Worm (Caenorhabditis elegans) whole organism, L2 larva: ENCODE data around the gene hex-3.

Experiments
- C34F6.9 ChIP-seq: fragments of 150-350 bp; optimal IDR thresholded peaks from 2 replicates; lab custom pipeline; 2014; ENCODE audit warnings: missing biosample characterization, missing genetic modification characterization
- F13H6.1 ChIP-seq: sonication (generic microtip); optimal IDR thresholded peaks from 2 replicates; lab custom pipeline; 2016; ENCODE audit warnings: missing genetic modification characterization, missing compliant biosample characterization
- Y55F3AM.14 ChIP-seq: fragments of 200-800 bp; sonication (Bioruptor generic); optimal IDR thresholded peaks from 2 replicates; lab custom pipeline; 2018; ENCODE audit warnings: mild to moderate bottlenecking, missing genetic modification characterization, missing compliant biosample characterization
- ZK546.5 ChIP-seq: sonication (generic microtip); optimal IDR thresholded peaks from 2 replicates; lab custom pipeline; 2017; ENCODE audit warnings: missing biosample characterization, missing genetic modification characterization
- alr-1 ChIP-seq: fragments of 150-350 bp; optimal IDR thresholded peaks from 2 replicates; lab custom pipeline; 2014; ENCODE audit warnings: missing biosample characterization, missing genetic modification characterization
- aly-2 ChIP-seq: fragments of 150-350 bp; optimal IDR thresholded peaks from 2 replicates; lab custom pipeline; 2014; ENCODE audit warnings: missing biosample characterization, missing genetic modification characterization
- ama-1 ChIP-seq: fragments of 150-350 bp; optimal IDR thresholded peaks from 2 replicates; lab custom pipeline; 2018; ENCODE audit warnings: inconsistent platforms
- blmp-1 ChIP-seq: sonication (generic microtip); optimal IDR thresholded peaks from 2 replicates; lab custom pipeline; 2017; ENCODE audit warnings: missing genetic modification characterization, mild to moderate bottlenecking, missing compliant biosample characterization, antibody characterized with exemption, moderate library complexity; ENCODE audit not compliant: insufficient read depth
- ceh-16 ChIP-seq: fragments of 150-350 bp; optimal IDR thresholded peaks from 2 replicates; lab custom pipeline; 2014; ENCODE audit warnings: missing biosample characterization, missing genetic modification characterization
- ceh-82 ChIP-seq: fragments of 150-350 bp; optimal IDR thresholded peaks from 2 replicates; lab custom pipeline; 2014; ENCODE audit warnings: missing biosample characterization, missing genetic modification characterization
- crh-2 ChIP-seq: sonication (generic microtip); optimal IDR thresholded peaks from 2 replicates; lab custom pipeline; 2017; ENCODE audit warnings: missing biosample characterization, missing genetic modification characterization
- dmd-4 ChIP-seq: sonication (generic microtip); optimal IDR thresholded peaks from 2 replicates; lab custom pipeline; 2017; ENCODE audit warnings: missing biosample characterization, missing genetic modification characterization
- egl-27 ChIP-seq: sonication (generic microtip); optimal IDR thresholded peaks from 3 replicates; lab custom pipeline; 2017; ENCODE audit warnings: missing biosample characterization, missing genetic modification reagents, missing genetic modification characterization
- elt-3 ChIP-seq: sonication (generic microtip); optimal IDR thresholded peaks from 2 replicates; lab custom pipeline; 2017; ENCODE audit warnings: missing biosample characterization, missing genetic modification characterization
- fos-1 ChIP-seq: fragments of 150-350 bp; optimal IDR thresholded peaks from 2 replicates; lab custom pipeline; 2014; ENCODE audit warnings: missing biosample characterization, missing genetic modification characterization
- gmeb-1 ChIP-seq: fragments of 150-350 bp; optimal IDR thresholded peaks from 2 replicates; lab custom pipeline; 2014; ENCODE audit warnings: missing biosample characterization, missing genetic modification characterization
- lin-11 ChIP-seq: fragments of 150-350 bp; sonication (generic microtip); optimal IDR thresholded peaks from 2 replicates; lab custom pipeline; 2014; ENCODE audit warnings: missing biosample characterization, missing genetic modification characterization, inconsistent platforms, mixed read lengths
- lin-13 ChIP-seq: fragments of 150-350 bp; optimal IDR thresholded peaks from 2 replicates; lab custom pipeline; 2014; ENCODE audit warnings: missing biosample characterization, missing genetic modification reagents, missing genetic modification characterization
- lsy-2 ChIP-seq, 2 experiments: fragments of 150-350 bp in 1 of 2; sonication (generic microtip) in 1 of 2; optimal IDR thresholded peaks; 2 replicates each; lab custom pipeline; 2014 to 2017; ENCODE audit warnings: missing biosample characterization in 2 of 2, missing genetic modification characterization in 2 of 2
- mab-5 ChIP-seq: fragments of 150-350 bp; optimal IDR thresholded peaks from 2 replicates; lab custom pipeline; 2014; ENCODE audit warnings: missing biosample characterization, missing genetic modification characterization
- mdl-1 ChIP-seq, 2 experiments: fragments of 150-350 bp in 1 of 2; sonication (generic microtip) in 1 of 2; optimal IDR thresholded peaks; 2 replicates each; lab custom pipeline; 2017; ENCODE audit warnings: missing biosample characterization in 2 of 2, missing genetic modification characterization in 2 of 2
- nhr-10 ChIP-seq: sonication (generic microtip); optimal IDR thresholded peaks from 2 replicates; lab custom pipeline; 2017; ENCODE audit warnings: missing biosample characterization, missing genetic modification characterization
- nhr-11 ChIP-seq: fragments of 150-350 bp; optimal IDR thresholded peaks from 2 replicates; lab custom pipeline; 2014; ENCODE audit warnings: missing biosample characterization, missing genetic modification characterization
- nhr-129 ChIP-seq: fragments of 150-350 bp; optimal IDR thresholded peaks from 2 replicates; lab custom pipeline; 2014; ENCODE audit warnings: missing biosample characterization, missing genetic modification characterization
- nhr-21 ChIP-seq: fragments of 150-350 bp; optimal IDR thresholded peaks from 2 replicates; lab custom pipeline; 2014; ENCODE audit warnings: missing biosample characterization, missing genetic modification characterization
- nhr-23 ChIP-seq: fragments of 150-350 bp; optimal IDR thresholded peaks from 2 replicates; lab custom pipeline; 2014; ENCODE audit warnings: missing biosample characterization, missing genetic modification reagents, missing genetic modification characterization
- nhr-237 ChIP-seq: fragments of 150-350 bp; optimal IDR thresholded peaks from 2 replicates; lab custom pipeline; 2014; ENCODE audit warnings: missing biosample characterization, missing genetic modification characterization
- nhr-25 ChIP-seq: fragments of 150-350 bp; sonication (generic microtip); optimal IDR thresholded peaks from 3 replicates; lab custom pipeline; 2014; ENCODE audit warnings: missing biosample characterization, missing genetic modification characterization
- nhr-6 ChIP-seq: fragments of 150-350 bp; optimal IDR thresholded peaks from 2 replicates; lab custom pipeline; 2014; ENCODE audit warnings: missing biosample characterization, missing genetic modification characterization
- nhr-77 ChIP-seq: fragments of 150-350 bp; optimal IDR thresholded peaks from 2 replicates; lab custom pipeline; 2014; ENCODE audit warnings: missing biosample characterization, missing genetic modification characterization
- peb-1 ChIP-seq: fragments of 150-350 bp; optimal IDR thresholded peaks from 2 replicates; lab custom pipeline; 2014; ENCODE audit warnings: missing biosample characterization, missing genetic modification characterization
- sem-4 ChIP-seq: fragments of 150-350 bp; optimal IDR thresholded peaks from 2 replicates; lab custom pipeline; 2014; ENCODE audit warnings: missing biosample characterization, missing genetic modification reagents, missing genetic modification characterization
- sma-3 ChIP-seq: sonication (generic microtip); optimal IDR thresholded peaks from 2 replicates; lab custom pipeline; 2016; ENCODE audit warnings: missing genetic modification reagents, missing genetic modification characterization, missing compliant biosample characterization
- sma-9 ChIP-seq, 2 experiments: fragments of 150-350 bp in 1 of 2; sonication (generic microtip) in 1 of 2; optimal IDR thresholded peaks; 2 replicates each; lab custom pipeline; 2014 to 2016; ENCODE audit warnings: missing genetic modification characterization in 2 of 2, mild to moderate bottlenecking in 1 of 2, missing biosample characterization in 1 of 2, missing compliant biosample characterization in 1 of 2, missing genetic modification reagents in 1 of 2, moderate library complexity in 1 of 2
- unc-39 ChIP-seq: fragments of 150-350 bp; optimal IDR thresholded peaks from 2 replicates; lab custom pipeline; 2014; ENCODE audit warnings: missing biosample characterization, missing genetic modification characterization
- unc-55 ChIP-seq: fragments of 150-350 bp; sonication (generic microtip); optimal IDR thresholded peaks from 3 replicates; lab custom pipeline; 2014; ENCODE audit warnings: missing biosample characterization, missing genetic modification reagents, missing genetic modification characterization
- ztf-1 ChIP-seq: fragments of 200-800 bp; sonication (Bioruptor generic); conservative IDR thresholded peaks from 2 replicates; pipeline ENCODE4 v1.3.6; 2022; ENCODE audit warnings: missing genetic modification characterization, missing compliant biosample characterization
- ztf-11 ChIP-seq: sonication (generic microtip); optimal IDR thresholded peaks from 2 replicates; lab custom pipeline; 2017; ENCODE audit warnings: missing biosample characterization, missing genetic modification characterization
- ztf-4 ChIP-seq: fragments of 150-350 bp; optimal IDR thresholded peaks from 2 replicates; lab custom pipeline; 2014; ENCODE audit warnings: missing biosample characterization, missing genetic modification characterization

The hex-3 gene

DNA sequence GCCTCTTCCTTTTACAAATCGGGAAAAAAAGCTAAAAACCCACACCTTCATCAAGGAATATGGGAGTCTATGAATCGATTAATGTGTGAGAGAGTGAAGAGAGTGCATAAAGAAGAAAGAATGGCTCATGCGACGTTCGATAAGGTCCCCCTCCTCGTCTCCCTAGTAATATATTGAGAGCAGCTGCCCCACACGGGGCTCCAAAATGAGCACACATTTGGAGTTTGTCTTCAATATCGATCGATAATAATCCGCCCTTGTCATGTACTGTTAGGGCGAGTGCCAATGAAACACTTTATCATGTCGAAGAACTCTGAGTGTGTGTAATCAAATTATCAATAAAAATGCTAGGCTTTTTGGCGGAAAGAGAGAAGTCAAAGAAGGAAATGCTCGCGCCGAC is 29.8 kb upstream of the hex-3 start:
- TF ChIP-seq nhr-129 (tag; lab: Kevin White, UChicago) (no peak), fos-1 (tag; lab: Kevin White, UChicago) (peak; percentile 45)
- TF ChIP-seq, all 48 proteins: peak for 1

DNA sequence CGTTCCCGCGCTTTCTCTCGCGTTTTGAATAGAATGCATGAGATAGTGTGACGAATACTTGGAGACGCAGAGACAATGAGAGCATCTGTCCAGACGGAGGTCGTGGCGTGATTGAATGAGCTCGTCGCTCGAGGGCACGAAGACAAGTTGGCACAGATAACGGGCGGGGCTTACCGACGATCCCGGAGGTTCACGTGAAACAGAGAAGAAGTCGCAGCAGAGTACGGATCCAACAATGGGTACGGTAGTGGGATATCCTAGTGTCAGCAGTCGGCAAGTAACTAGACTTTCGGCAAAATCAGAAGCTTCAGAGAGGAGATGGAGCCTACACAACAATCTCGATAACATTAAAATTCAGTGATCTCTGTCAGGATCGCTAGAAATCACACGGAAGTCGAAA is 29.2 kb upstream of the hex-3 start:
- TF ChIP-seq lsy-2 (tag; optimal IDR thresholded peaks at IDR 0.05; lab: Kevin White, UChicago), result peak in 1 of 2 experiments; percentile 57
- no peak for TF ChIP-seq peb-1 (tag; lab: Kevin White, UChicago)
- TF ChIP-seq mab-5 (tag; lab: Kevin White, UChicago), result no peak
- no peak for TF ChIP-seq unc-39 (tag; lab: Kevin White, UChicago)
- TF ChIP-seq elt-3, result no peak
- no peak for TF ChIP-seq aly-2 (tag; lab: Kevin White, UChicago)
- TF ChIP-seq ztf-4 (tag; lab: Kevin White, UChicago), result no peak
- no peak for TF ChIP-seq alr-1
- no peak for TF ChIP-seq ztf-11 (tag; lab: Kevin White, UChicago)
- TF ChIP-seq nhr-237 (tag; lab: Kevin White, UChicago), result no peak
- TF ChIP-seq nhr-23 (tag; lab: Kevin White, UChicago), result no peak
- no peak for TF ChIP-seq Y55F3AM.14 (GFP tag; lab: Kevin White, UChicago)
- no peak for TF ChIP-seq dmd-4 (tag; lab: Kevin White, UChicago)
- TF ChIP-seq lin-11 (tag; lab: Kevin White, UChicago), result no peak
- TF ChIP-seq crh-2 (tag; lab: Kevin White, UChicago), result no peak
- no peak for TF ChIP-seq nhr-10 (tag; lab: Kevin White, UChicago)
- no peak for TF ChIP-seq ztf-1
- no peak for TF ChIP-seq gmeb-1 (tag; lab: Kevin White, UChicago)
- no peak for TF ChIP-seq unc-55 (GFP tag; lab: Kevin White, UChicago)
- TF ChIP-seq egl-27, result no peak
- no peak for TF ChIP-seq ceh-16 (tag; lab: Kevin White, UChicago)
- peak; percentile 20 for TF ChIP-seq C34F6.9 (tag; lab: Kevin White, UChicago)
- TF ChIP-seq nhr-25 (tag; lab: Kevin White, UChicago), result no peak
- TF ChIP-seq mdl-1 (tag; optimal IDR thresholded peaks at IDR 0.05; lab: Kevin White, UChicago), result no peak
- peak; percentile 60 for TF ChIP-seq nhr-129 (tag; lab: Kevin White, UChicago)
- TF ChIP-seq sma-9 (GFP tag; optimal IDR thresholded peaks at IDR 0.05; lab: Kevin White, UChicago), result peak; percentile 58
- no peak for TF ChIP-seq sma-9 (tag; optimal IDR thresholded peaks at IDR 0.05; lab: Kevin White, UChicago)
- TF ChIP-seq F13H6.1 (tag; lab: Kevin White, UChicago), result peak; percentile 79
- no peak for TF ChIP-seq nhr-6 (tag; lab: Kevin White, UChicago)

DNA sequence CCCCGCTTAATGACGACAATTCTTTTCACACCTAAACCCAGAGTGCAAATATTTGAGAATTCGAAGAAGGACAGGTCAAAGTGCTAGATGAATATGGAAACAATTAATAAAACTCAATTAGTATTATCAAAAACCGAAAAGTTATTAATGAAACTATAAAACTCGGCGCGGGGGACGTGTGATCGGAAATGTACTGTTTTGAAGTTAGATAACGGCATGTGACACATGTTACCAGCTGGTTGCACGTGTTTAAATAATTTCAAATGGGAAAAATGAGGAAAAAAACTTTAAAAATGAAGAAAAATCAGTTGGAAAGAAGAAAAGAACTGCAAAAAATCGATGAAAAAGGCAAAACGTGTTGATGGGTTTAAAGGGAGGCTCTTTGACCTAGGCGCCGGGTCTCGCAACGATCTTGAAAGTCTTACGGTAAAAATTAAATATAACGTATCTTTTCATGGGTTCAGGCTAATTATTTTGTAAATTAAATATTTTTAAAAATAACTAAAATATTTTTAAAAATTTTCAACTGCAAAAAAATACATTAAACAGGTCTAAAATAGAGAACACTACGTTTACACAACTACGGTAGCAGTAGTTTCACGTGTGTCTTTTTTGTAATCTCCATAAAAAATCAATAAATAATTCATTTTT is 28.3 kb upstream of the hex-3 start:
- TF ChIP-seq nhr-23 (tag; lab: Kevin White, UChicago) (no peak), ama-1 (lab: Kevin White, UChicago) (no peak), sem-4 (no peak), sma-9 (GFP tag; optimal IDR thresholded peaks at IDR 0.05; lab: Kevin White, UChicago) (peak; percentile 13), sma-9 (tag; optimal IDR thresholded peaks at IDR 0.05; lab: Kevin White, UChicago) (no peak), nhr-11 (no peak), lsy-2 (tag; optimal IDR thresholded peaks at IDR 0.05; lab: Kevin White, UChicago) (no peak), alr-1 (no peak), crh-2 (tag; lab: Kevin White, UChicago) (peak; percentile 9), elt-3 (no peak), ZK546.5 (tag; lab: Kevin White, UChicago) (no peak), C34F6.9 (tag; lab: Kevin White, UChicago) (no peak), peb-1 (tag; lab: Kevin White, UChicago) (no peak), nhr-237 (tag; lab: Kevin White, UChicago) (no peak), nhr-25 (tag; lab: Kevin White, UChicago) (no peak), nhr-10 (tag; lab: Kevin White, UChicago) (no peak), nhr-6 (tag; lab: Kevin White, UChicago) (no peak), mdl-1 (tag; optimal IDR thresholded peaks at IDR 0.05; lab: Kevin White, UChicago) (no peak), nhr-21 (tag; lab: Kevin White, UChicago) (no peak), ceh-82 (tag; lab: Kevin White, UChicago) (no peak), lin-13 (GFP tag; lab: Kevin White, UChicago) (no peak), nhr-129 (tag; lab: Kevin White, UChicago) (no peak), lin-11 (tag; lab: Kevin White, UChicago) (no peak), gmeb-1 (tag; lab: Kevin White, UChicago) (peak; percentile 14), nhr-77 (tag; lab: Kevin White, UChicago) (no peak), blmp-1 (tag; lab: Kevin White, UChicago) (no peak), sma-3 (GFP tag; lab: Kevin White, UChicago) (no peak)
- TF ChIP-seq, all 48 proteins: peak for 3
